Worm (Caenorhabditis elegans): ENCODE data around the gene F36H5.12.

Gene F36H5.12

ce11 chrII:1735145-1735544 lies 7.5 kb upstream of the F36H5.12 start:
- TF ChIP-seq ets-7 (tag; optimal IDR thresholded peaks at IDR 0.05), result no peak
- TF ChIP-seq hnd-1 (tag; optimal IDR thresholded peaks at IDR 0.05), result no peak
- TF ChIP-seq scrt-1 (GFP tag; IDR thresholded peaks at IDR 0.05), result no peak
- TF ChIP-seq ceh-36 (tag; optimal IDR thresholded peaks at IDR 0.05), result no peak
- TF ChIP-seq ceh-13 (GFP tag; optimal IDR thresholded peaks at IDR 0.05), result no peak
- no peak for TF ChIP-seq hmbx-1 (tag; optimal IDR thresholded peaks at IDR 0.05)
- no peak for TF ChIP-seq tbx-11 (GFP tag; IDR thresholded peaks at IDR 0.05)
- TF ChIP-seq aly-1 (tag; optimal IDR thresholded peaks at IDR 0.05), result no peak
- no peak for TF ChIP-seq flt-1 (GFP tag; IDR thresholded peaks at IDR 0.05)
- TF ChIP-seq F13C5.2 (tag; optimal IDR thresholded peaks at IDR 0.05), result no peak

ce11 chrII:1736353-1736752 lies 6.3 kb upstream of the F36H5.12 start, which contains the start of gene ceh-83:
ceh-83 (minus strand) TSS chrII:1736533.
- TF ChIP-seq ets-7 (tag; optimal IDR thresholded peaks at IDR 0.05), result no peak
- no peak for TF ChIP-seq sea-1 (GFP tag; conservative IDR thresholded peaks at IDR 0.05)
- no peak for TF ChIP-seq flt-1 (GFP tag; IDR thresholded peaks at IDR 0.05)
- no peak for TF ChIP-seq tbx-37 (GFP tag; conservative IDR thresholded peaks at IDR 0.05)
- TF ChIP-seq hmg-4 (GFP tag; optimal IDR thresholded peaks at IDR 0.05), result no peak
- TF ChIP-seq ceh-13 (GFP tag; optimal IDR thresholded peaks at IDR 0.05), result no peak
- no peak for TF ChIP-seq B0310.2 (tag; optimal IDR thresholded peaks at IDR 0.05)
- no peak for TF ChIP-seq tbx-11 (GFP tag; IDR thresholded peaks at IDR 0.05)
- TF ChIP-seq F13C5.2 (tag; optimal IDR thresholded peaks at IDR 0.05), result no peak
- TF ChIP-seq hmbx-1 (tag; optimal IDR thresholded peaks at IDR 0.05), result no peak
- no peak for TF ChIP-seq scrt-1 (GFP tag; IDR thresholded peaks at IDR 0.05)
- TF ChIP-seq tra-4 (tag; optimal IDR thresholded peaks at IDR 0.05), result no peak

- TF ChIP-seq scrt-1 (GFP tag; IDR thresholded peaks at IDR 0.05) (no peak), ets-7 (tag; optimal IDR thresholded peaks at IDR 0.05) (no peak), ceh-13 (GFP tag; optimal IDR thresholded peaks at IDR 0.05) (no peak), ceh-36 (tag; optimal IDR thresholded peaks at IDR 0.05) (no peak), hmbx-1 (tag; optimal IDR thresholded peaks at IDR 0.05) (no peak), hmg-4 (GFP tag; optimal IDR thresholded peaks at IDR 0.05) (no peak), ama-1 (optimal IDR thresholded peaks at IDR 0.05) (no peak), flt-1 (GFP tag; IDR thresholded peaks at IDR 0.05) (no peak), tbx-37 (GFP tag; conservative IDR thresholded peaks at IDR 0.05) (no peak), pes-1 (GFP tag; IDR thresholded peaks at IDR 0.05) (no peak), F13C5.2 (tag; optimal IDR thresholded peaks at IDR 0.05) (no peak), hnd-1 (tag; optimal IDR thresholded peaks at IDR 0.05) (no peak), tra-4 (tag; optimal IDR thresholded peaks at IDR 0.05) (no peak), sea-1 (GFP tag; conservative IDR thresholded peaks at IDR 0.05) (no peak), aly-1 (tag; optimal IDR thresholded peaks at IDR 0.05) (no peak), tbx-11 (GFP tag; IDR thresholded peaks at IDR 0.05) (no peak), B0310.2 (tag; optimal IDR thresholded peaks at IDR 0.05) (no peak)
These were observed 3.8 kb upstream of the F36H5.12 start, which contains the start of the genes irld-9 and irld-33 for ce11 chrII:1738844-1739243. irld-9 (minus strand) TSS chrII:1738944. irld-33 (plus strand) TSS chrII:1739052.

- TF ChIP-seq hmg-4 (GFP tag; optimal IDR thresholded peaks at IDR 0.05), result no peak
- TF ChIP-seq pes-1 (GFP tag; IDR thresholded peaks at IDR 0.05), result no peak
- no peak for TF ChIP-seq flt-1 (GFP tag; IDR thresholded peaks at IDR 0.05)
- no peak for TF ChIP-seq ets-7 (tag; optimal IDR thresholded peaks at IDR 0.05)
- TF ChIP-seq ceh-36 (tag; optimal IDR thresholded peaks at IDR 0.05), result no peak
- no peak for TF ChIP-seq ama-1 (optimal IDR thresholded peaks at IDR 0.05)
- TF ChIP-seq hnd-1 (tag; optimal IDR thresholded peaks at IDR 0.05), result no peak
- TF ChIP-seq scrt-1 (GFP tag; IDR thresholded peaks at IDR 0.05), result no peak
- TF ChIP-seq tbx-11 (GFP tag; IDR thresholded peaks at IDR 0.05), result no peak
- TF ChIP-seq F13C5.2 (tag; optimal IDR thresholded peaks at IDR 0.05), result no peak
- TF ChIP-seq aly-1 (tag; optimal IDR thresholded peaks at IDR 0.05), result no peak
- no peak for TF ChIP-seq tra-4 (tag; optimal IDR thresholded peaks at IDR 0.05)
- no peak for TF ChIP-seq hmbx-1 (tag; optimal IDR thresholded peaks at IDR 0.05)
- TF ChIP-seq ceh-13 (GFP tag; optimal IDR thresholded peaks at IDR 0.05), result no peak
- no peak for TF ChIP-seq B0310.2 (tag; optimal IDR thresholded peaks at IDR 0.05)
- TF ChIP-seq tbx-37 (GFP tag; conservative IDR thresholded peaks at IDR 0.05), result no peak
- TF ChIP-seq sea-1 (GFP tag; conservative IDR thresholded peaks at IDR 0.05), result no peak
These were observed 1.4 kb upstream of the F36H5.12 start, which contains the start of gene K07G6.1 for ce11 chrII:1741248-1741647. K07G6.1 (plus strand) TSS chrII:1741548.

- no peak for TF ChIP-seq F13C5.2 (tag; optimal IDR thresholded peaks at IDR 0.05)
- TF ChIP-seq ets-7 (tag; optimal IDR thresholded peaks at IDR 0.05), result no peak
- TF ChIP-seq hnd-1 (tag; optimal IDR thresholded peaks at IDR 0.05), result no peak
- no peak for TF ChIP-seq tra-4 (tag; optimal IDR thresholded peaks at IDR 0.05)
- no peak for TF ChIP-seq flt-1 (GFP tag; IDR thresholded peaks at IDR 0.05)
- no peak for TF ChIP-seq tbx-11 (GFP tag; IDR thresholded peaks at IDR 0.05)
- no peak for TF ChIP-seq hmbx-1 (tag; optimal IDR thresholded peaks at IDR 0.05)
- no peak for TF ChIP-seq tbx-37 (GFP tag; conservative IDR thresholded peaks at IDR 0.05)
- no peak for TF ChIP-seq scrt-1 (GFP tag; IDR thresholded peaks at IDR 0.05)
- no peak for TF ChIP-seq ceh-13 (GFP tag; optimal IDR thresholded peaks at IDR 0.05)
- no peak for TF ChIP-seq B0310.2 (tag; optimal IDR thresholded peaks at IDR 0.05)
- no peak for TF ChIP-seq hmg-4 (GFP tag; optimal IDR thresholded peaks at IDR 0.05)
- TF ChIP-seq sea-1 (GFP tag; conservative IDR thresholded peaks at IDR 0.05), result no peak
- TF ChIP-seq ceh-36 (tag; optimal IDR thresholded peaks at IDR 0.05), result no peak
- no peak for TF ChIP-seq pes-1 (GFP tag; IDR thresholded peaks at IDR 0.05)
- no peak for TF ChIP-seq aly-1 (tag; optimal IDR thresholded peaks at IDR 0.05)
- TF ChIP-seq ama-1 (optimal IDR thresholded peaks at IDR 0.05), result no peak
These were observed 1.5 kb downstream of the F36H5.12 start, which contains the start of gene clec-19 for ce11 chrII:1744183-1744582. clec-19 (plus strand) TSS chrII:1744483.

- no peak for TF ChIP-seq B0310.2 (tag; optimal IDR thresholded peaks at IDR 0.05)
- TF ChIP-seq scrt-1 (GFP tag; IDR thresholded peaks at IDR 0.05), result no peak
- TF ChIP-seq tra-4 (tag; optimal IDR thresholded peaks at IDR 0.05), result no peak
- TF ChIP-seq hmg-4 (GFP tag; optimal IDR thresholded peaks at IDR 0.05), result no peak
- TF ChIP-seq hnd-1 (tag; optimal IDR thresholded peaks at IDR 0.05), result no peak
- TF ChIP-seq aly-1 (tag; optimal IDR thresholded peaks at IDR 0.05), result no peak
- TF ChIP-seq ceh-13 (GFP tag; optimal IDR thresholded peaks at IDR 0.05), result no peak
These were observed 7.8 kb downstream of the F36H5.12 start, which contains the start of the genes F36H5.13 and F36H5.8 for ce11 chrII:1750413-1750812. F36H5.13 (minus strand) TSS chrII:1750513. F36H5.8 (minus strand) TSS chrII:1750686.

- TF ChIP-seq pes-1 (GFP tag; IDR thresholded peaks at IDR 0.05) (no peak), B0310.2 (tag; optimal IDR thresholded peaks at IDR 0.05) (no peak), sea-1 (GFP tag; conservative IDR thresholded peaks at IDR 0.05) (no peak), ceh-13 (GFP tag; optimal IDR thresholded peaks at IDR 0.05) (no peak), F13C5.2 (tag; optimal IDR thresholded peaks at IDR 0.05) (no peak), flt-1 (GFP tag; IDR thresholded peaks at IDR 0.05) (no peak), hmg-4 (GFP tag; optimal IDR thresholded peaks at IDR 0.05) (no peak), scrt-1 (GFP tag; IDR thresholded peaks at IDR 0.05) (no peak)
These were observed 10.4 kb downstream of the F36H5.12 start, which contains the start of gene F36H5.9 for ce11 chrII:1752990-1753389. F36H5.9 (minus strand) TSS chrII:1753090.
